Fruit fly (Drosophila melanogaster): ENCODE data around the gene CG9519.

CG9519 gene

DNA sequence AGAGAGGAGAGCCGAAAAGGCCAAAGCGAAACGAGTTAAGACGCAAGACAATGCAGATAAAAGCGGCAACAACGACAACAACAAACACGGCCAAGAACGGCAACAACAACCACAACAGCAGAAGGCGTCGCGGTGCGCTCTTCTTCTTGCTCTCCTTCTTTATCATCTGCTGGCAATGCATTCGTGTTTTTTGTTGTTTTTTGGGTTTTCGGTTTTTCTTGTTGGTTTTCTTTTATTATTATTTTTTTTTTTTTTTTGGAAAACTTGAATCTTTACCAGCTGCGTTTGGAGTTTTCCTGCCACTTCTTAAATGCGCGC lies 30.7 kb downstream of the CG9519 start:
- no peak for TF ChIP-seq CG2129 (GFP tag; IDR thresholded peaks at IDR 0.05; ENCODE audit: partially characterized antibody)
- 0 out of 2 replicates have a peak, but pooled peaks have one; percentile 72 for TF ChIP-seq crol (GFP tag; IDR thresholded peaks at IDR 0.05)
- TF ChIP-seq Ssrp (tag; optimal IDR thresholded peaks at IDR 0.05): no peak
- no peak for TF ChIP-seq CG18262 (tag; optimal IDR thresholded peaks at IDR 0.05)
- TF ChIP-seq CG16779 (GFP tag; IDR thresholded peaks at IDR 0.05): no peak
- TF ChIP-seq HmgD (GFP tag; optimal IDR thresholded peaks at IDR 0.05): no peak
- TF ChIP-seq pb (GFP tag; optimal IDR thresholded peaks at IDR 0.05): no peak
- TF ChIP-seq CG15269 (tag; optimal IDR thresholded peaks at IDR 0.05): no peak
- TF ChIP-seq kni (GFP tag; optimal IDR thresholded peaks at IDR 0.05): no peak
- peak; percentile 62 for TF ChIP-seq CG17385 (GFP tag; optimal IDR thresholded peaks at IDR 0.05)
- no peak for TF ChIP-seq CkIIα-i1 (GFP tag; IDR thresholded peaks at IDR 0.05)
- TF ChIP-seq CG8478 (optimal IDR thresholded peaks at IDR 0.05): no peak
- TF ChIP-seq CG4360 (GFP tag; IDR thresholded peaks at IDR 0.05): peak; percentile 96
- TF ChIP-seq Opbp (GFP tag; IDR thresholded peaks at IDR 0.05; ENCODE audit: partially characterized antibody): 0 out of 3 replicates have a peak, but pooled peaks have one; percentile 22

DNA sequence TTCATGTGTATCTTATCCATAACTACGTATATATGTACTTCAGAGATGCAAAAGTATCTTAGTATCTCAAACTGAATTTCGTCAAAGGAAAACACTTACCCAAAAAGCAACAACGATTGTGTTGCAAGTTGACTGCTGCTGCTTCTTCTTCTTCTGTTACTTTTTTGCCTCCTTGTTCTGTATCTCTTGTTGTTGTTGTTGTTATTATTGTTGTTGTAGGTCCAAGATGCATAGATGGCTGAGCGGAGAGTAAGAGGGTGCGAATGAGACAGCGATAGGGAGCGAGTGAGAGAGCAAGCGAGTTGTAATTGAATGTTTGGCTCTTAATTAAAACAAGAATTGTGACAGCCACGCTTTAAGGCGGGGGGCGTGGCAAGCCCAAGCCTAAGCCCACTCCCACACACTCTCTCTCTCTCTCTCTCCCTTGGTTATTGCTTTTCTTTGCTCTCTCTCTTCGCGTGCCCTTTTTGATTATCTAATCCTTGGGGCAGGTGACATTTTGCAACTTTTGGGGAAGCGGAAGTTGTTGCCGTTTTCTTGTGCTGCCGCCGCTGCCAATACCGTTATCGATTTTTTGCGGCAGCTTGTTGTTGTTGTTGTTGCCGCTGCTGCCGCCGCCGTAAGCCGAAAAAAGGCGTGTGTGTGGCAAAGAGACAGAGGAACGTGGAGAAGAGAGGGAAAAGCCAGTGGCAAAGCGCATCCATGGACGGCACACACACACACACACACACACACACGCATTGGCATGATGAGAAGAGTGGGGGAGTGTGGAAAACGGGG lies 31.3 kb downstream of the CG9519 start:
- TF ChIP-seq grn (GFP tag; optimal IDR thresholded peaks at IDR 0.05): no peak
- no peak for TF ChIP-seq ems (GFP tag; optimal IDR thresholded peaks at IDR 0.05)
- TF ChIP-seq Ets65A (GFP tag): peak; percentile 54
- no peak for TF ChIP-seq GATAe (GFP tag; conservative IDR thresholded peaks at IDR 0.05)
- TF ChIP-seq sna (GFP tag; IDR thresholded peaks at IDR 0.05; ENCODE audit: partially characterized antibody): no peak
- no peak for TF ChIP-seq CG17186 (GFP tag; optimal IDR thresholded peaks at IDR 0.05)
- no peak for TF ChIP-seq CG5180 (GFP tag; optimal IDR thresholded peaks at IDR 0.05)
- no peak for TF ChIP-seq Dek (tag; optimal IDR thresholded peaks at IDR 0.05)
- TF ChIP-seq CG2116 (GFP tag; optimal IDR thresholded peaks at IDR 0.05): no peak
- no peak for TF ChIP-seq CG17359 (tag; optimal IDR thresholded peaks at IDR 0.05)
- TF ChIP-seq H2.0 (GFP tag; IDR thresholded peaks at IDR 0.05): no peak
- no peak for TF ChIP-seq CG7745 (tag; optimal IDR thresholded peaks at IDR 0.05)
- TF ChIP-seq Antp (GFP tag; optimal IDR thresholded peaks at IDR 0.05): no peak
- no peak for TF ChIP-seq CG10959 (GFP tag; IDR thresholded peaks at IDR 0.05)
- TF ChIP-seq CG17385 (GFP tag; optimal IDR thresholded peaks at IDR 0.05): peak; percentile 35
- no peak for TF ChIP-seq zen (tag; optimal IDR thresholded peaks at IDR 0.05)
- TF ChIP-seq YL-1 (GFP tag; optimal IDR thresholded peaks at IDR 0.05): no peak
- no peak for TF ChIP-seq zfh1 (GFP tag; IDR thresholded peaks at IDR 0.05)
- no peak for TF ChIP-seq CG30431 (GFP tag; optimal IDR thresholded peaks at IDR 0.05)
- TF ChIP-seq Adf1 (GFP tag; IDR thresholded peaks at IDR 0.05): no peak
- no peak for TF ChIP-seq ap (GFP tag; IDR thresholded peaks at IDR 0.05)
- TF ChIP-seq Taf1 (GFP tag; IDR thresholded peaks at IDR 0.05): no peak
- TF ChIP-seq insv (GFP tag; optimal IDR thresholded peaks at IDR 0.05): no peak
- no peak for TF ChIP-seq mirr (GFP tag; optimal IDR thresholded peaks at IDR 0.05)
- no peak for TF ChIP-seq CG2875 (GFP tag; optimal IDR thresholded peaks at IDR 0.05)
- TF ChIP-seq CG7271 (tag; optimal IDR thresholded peaks at IDR 0.05): no peak
- TF ChIP-seq CG16779 (GFP tag; IDR thresholded peaks at IDR 0.05): no peak
- no peak for TF ChIP-seq Stat92E (GFP tag; optimal IDR thresholded peaks at IDR 0.05)
- TF ChIP-seq disco-r (GFP tag; optimal IDR thresholded peaks at IDR 0.05): no peak
- TF ChIP-seq CG15514 (GFP tag; optimal IDR thresholded peaks at IDR 0.05): no peak
- no peak for TF ChIP-seq luna (GFP tag; optimal IDR thresholded peaks at IDR 0.05)
- TF ChIP-seq CG4404 (GFP tag; IDR thresholded peaks at IDR 0.05): no peak
- TF ChIP-seq CG4360 (GFP tag; IDR thresholded peaks at IDR 0.05): peak; percentile 94
- TF ChIP-seq bsh (GFP tag; optimal IDR thresholded peaks at IDR 0.05): no peak
- no peak for TF ChIP-seq CG12299 (tag; optimal IDR thresholded peaks at IDR 0.05)
- TF ChIP-seq sd (tag; optimal IDR thresholded peaks at IDR 0.05): no peak
- TF ChIP-seq hth (optimal IDR thresholded peaks at IDR 0.05): no peak
- TF ChIP-seq CG13775 (GFP tag; optimal IDR thresholded peaks at IDR 0.05): no peak

Data from whole organism, embryonic.